Fruit fly (Drosophila melanogaster): ENCODE results near the gene PlexB.
A peak's percentile ranks its signal among the peaks of the same experiment; 100 is the strongest.

- no peak for TF ChIP-seq CG4318 (GFP tag; optimal IDR thresholded peaks at IDR 0.05)
- no peak for TF ChIP-seq salr (GFP tag; optimal IDR thresholded peaks at IDR 0.05)
- no peak for TF ChIP-seq Hr39 (GFP tag; optimal IDR thresholded peaks at IDR 0.05)
- TF ChIP-seq Blimp-1 (GFP tag; optimal IDR thresholded peaks at IDR 0.05): no peak
- no peak for TF ChIP-seq CG8319 (GFP tag; optimal IDR thresholded peaks at IDR 0.05)
- TF ChIP-seq CG15336 (GFP tag; IDR thresholded peaks at IDR 0.05): 0 out of 2 replicates have a peak, but pooled peaks have one; percentile 11
- TF ChIP-seq Hr38 (GFP tag; optimal IDR thresholded peaks at IDR 0.05): no peak
- TF ChIP-seq fd59A (GFP tag; optimal IDR thresholded peaks at IDR 0.05): no peak
- peak; percentile 77 for TF ChIP-seq Eip78C (GFP tag)
- no peak for TF ChIP-seq Hr4 (GFP tag; optimal IDR thresholded peaks at IDR 0.05)
- no peak for TF ChIP-seq dac (GFP tag; optimal IDR thresholded peaks at IDR 0.05)
- peak; percentile 2 for TF ChIP-seq Sox14 (GFP tag; optimal IDR thresholded peaks at IDR 0.05)
- TF ChIP-seq achi (GFP tag; optimal IDR thresholded peaks at IDR 0.05): no peak
Observed at dm6 chr4:58896-59525, 15.4 kb upstream of the PlexB start.
